Fruit fly (Drosophila melanogaster): ENCODE results near the gene Sgs7.
A peak's percentile ranks its signal among the peaks of the same experiment; 100 is the strongest.

Gene Sgs7

DNA sequence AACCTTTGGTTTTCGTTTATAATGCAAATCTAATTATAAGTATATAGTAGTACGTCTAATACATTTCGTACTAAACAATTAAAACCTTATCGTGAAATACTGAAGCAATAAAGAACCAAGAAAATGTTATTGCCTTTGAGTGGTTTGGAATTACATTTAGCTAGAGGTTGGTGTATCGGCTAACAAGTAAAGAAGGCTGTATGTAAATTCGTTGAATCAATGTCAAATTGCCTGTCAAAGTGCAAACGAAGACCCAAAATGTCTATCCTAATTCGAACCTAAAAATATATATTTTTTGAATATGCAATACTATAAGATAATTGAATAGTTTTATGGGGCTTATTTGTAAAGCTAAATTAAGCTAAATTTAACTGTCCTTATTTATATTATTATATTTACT is 1.6 kb downstream of the Sgs7 start (continued):
- no peak for TF ChIP-seq E2f1 (GFP tag; IDR thresholded peaks at IDR 0.05)
- TF ChIP-seq wek (GFP tag; optimal IDR thresholded peaks at IDR 0.05) = no peak
- no peak for TF ChIP-seq Hand (GFP tag; optimal IDR thresholded peaks at IDR 0.05)
- no peak for TF ChIP-seq bcd (GFP tag; optimal IDR thresholded peaks at IDR 0.05)
- TF ChIP-seq slou (GFP tag; optimal IDR thresholded peaks at IDR 0.05) = no peak
- TF ChIP-seq fd102C (GFP tag; optimal IDR thresholded peaks at IDR 0.05) = no peak
- no peak for TF ChIP-seq Nf-YC (tag; optimal IDR thresholded peaks at IDR 0.05)
- no peak for TF ChIP-seq pho (GFP tag; optimal IDR thresholded peaks at IDR 0.05)
- no peak for TF ChIP-seq en (GFP tag; optimal IDR thresholded peaks at IDR 0.05)
- no peak for TF ChIP-seq E2f2 (GFP tag; IDR thresholded peaks at IDR 0.05)
- no peak for TF ChIP-seq ash1 (GFP tag; optimal IDR thresholded peaks at IDR 0.05)
- no peak for TF ChIP-seq B-H1 (GFP tag; IDR thresholded peaks at IDR 0.05)
- TF ChIP-seq lmd (GFP tag; IDR thresholded peaks at IDR 0.05) = no peak
- no peak for TF ChIP-seq sqz (GFP tag; optimal IDR thresholded peaks at IDR 0.05)
- peak; percentile 15 for TF ChIP-seq sd (tag; optimal IDR thresholded peaks at IDR 0.05)
- no peak for TF ChIP-seq CG1792 (GFP tag; optimal IDR thresholded peaks at IDR 0.05)
- peak; percentile 22 for TF ChIP-seq Lhr (GFP tag; optimal IDR thresholded peaks at IDR 0.05)
- TF ChIP-seq pb (GFP tag; optimal IDR thresholded peaks at IDR 0.05) = no peak
- no peak for TF ChIP-seq Gug (GFP tag; IDR thresholded peaks at IDR 0.05)
- TF ChIP-seq fu2 (GFP tag; optimal IDR thresholded peaks at IDR 0.05) = no peak
- peak; percentile 64 for TF ChIP-seq Abd-B (GFP tag; optimal IDR thresholded peaks at IDR 0.05)
- TF ChIP-seq scrt (GFP tag; optimal IDR thresholded peaks at IDR 0.05) = no peak
- TF ChIP-seq CG4707 (GFP tag; optimal IDR thresholded peaks at IDR 0.05) = no peak
- TF ChIP-seq gt (GFP tag; IDR thresholded peaks at IDR 0.05) = no peak
- no peak for TF ChIP-seq pum (GFP tag; optimal IDR thresholded peaks at IDR 0.05)
- no peak for TF ChIP-seq Camta (GFP tag; optimal IDR thresholded peaks at IDR 0.05)
- no peak for TF ChIP-seq kni (GFP tag; optimal IDR thresholded peaks at IDR 0.05)
- no peak for TF ChIP-seq CG30020 (tag; optimal IDR thresholded peaks at IDR 0.05)
- TF ChIP-seq exex (tag; optimal IDR thresholded peaks at IDR 0.05) = peak; percentile 5
- no peak for TF ChIP-seq Jarid2 (GFP tag; optimal IDR thresholded peaks at IDR 0.05)
- TF ChIP-seq zen (tag; optimal IDR thresholded peaks at IDR 0.05) = no peak
- TF ChIP-seq CG30403 (GFP tag; optimal IDR thresholded peaks at IDR 0.05) = no peak
- no peak for TF ChIP-seq Asciz (GFP tag; optimal IDR thresholded peaks at IDR 0.05)
- TF ChIP-seq CG2116 (GFP tag; optimal IDR thresholded peaks at IDR 0.05) = no peak
- no peak for TF ChIP-seq Dll (GFP tag; IDR thresholded peaks at IDR 0.05; ENCODE audit: partially characterized antibody)
- no peak for TF ChIP-seq trh (GFP tag; optimal IDR thresholded peaks at IDR 0.05)
- no peak for TF ChIP-seq CG31224 (GFP tag; IDR thresholded peaks at IDR 0.05)
- no peak for TF ChIP-seq dmrt11E (tag; optimal IDR thresholded peaks at IDR 0.05)
- no peak for TF ChIP-seq CG4820 (GFP tag; optimal IDR thresholded peaks at IDR 0.05)
- peak; percentile 58 for TF ChIP-seq amos (GFP tag; IDR thresholded peaks at IDR 0.05; ENCODE audit: partially characterized antibody)
- TF ChIP-seq eve (GFP tag; optimal IDR thresholded peaks at IDR 0.05) = no peak
- no peak for TF ChIP-seq danr (GFP tag; IDR thresholded peaks at IDR 0.05)
- no peak for TF ChIP-seq CG16815 (GFP tag; optimal IDR thresholded peaks at IDR 0.05)
- no peak for TF ChIP-seq nom (GFP tag; optimal IDR thresholded peaks at IDR 0.05)
- no peak for TF ChIP-seq grau (tag; optimal IDR thresholded peaks at IDR 0.05)
- no peak for TF ChIP-seq ase (GFP tag; IDR thresholded peaks at IDR 0.05)
- TF ChIP-seq CG3995 (GFP tag; optimal IDR thresholded peaks at IDR 0.05) = no peak
- no peak for TF ChIP-seq slbo (GFP tag; IDR thresholded peaks at IDR 0.05)
- TF ChIP-seq CrebB (tag; optimal IDR thresholded peaks at IDR 0.05) = no peak
- TF ChIP-seq Fer1 (GFP tag; optimal IDR thresholded peaks at IDR 0.05) = no peak
- no peak for TF ChIP-seq ac (GFP tag; optimal IDR thresholded peaks at IDR 0.05)
- TF ChIP-seq CG8478 (optimal IDR thresholded peaks at IDR 0.05) = no peak
